Fruit fly (Drosophila melanogaster) whole organism: ENCODE measurements around the gene CG12592.

Experiments used
- pan ChIP-seq: fragments of >200 bp; optimal IDR thresholded peaks from 2 replicates; lab custom pipeline; 2017
- usp ChIP-seq: fragments of >200 bp; optimal IDR thresholded peaks from 2 replicates; lab custom pipeline; 2017; ENCODE audit warnings: missing biosample characterization, missing genetic modification characterization, mixed read lengths

- TF ChIP-seq pan (no peak), usp (no peak)
These were observed 41.9 kb downstream of the CG12592 start for dm6 chr3R:10380025-10380424.
